Worm (Caenorhabditis elegans): ENCODE data around the gene C05C9.2.

C05C9.2 gene

ce11 chrX:11206953-11207352, 54.1 kb downstream of the C05C9.2 start, which contains the start of gene hst-2 (continued):
- TF ChIP-seq nhr-11 (tag; optimal IDR thresholded peaks at IDR 0.05) (peak; percentile 74), nhr-237 (tag; optimal IDR thresholded peaks at IDR 0.05) (no peak), duxl-1 (tag; optimal IDR thresholded peaks at IDR 0.05; ENCODE audit: poor library complexity) (peak; percentile 91), dmd-9 (GFP tag; IDR thresholded peaks at IDR 0.05) (no peak), F37D6.2 (tag; optimal IDR thresholded peaks at IDR 0.05) (peak; percentile 68), pha-4 (GFP tag; IDR thresholded peaks at IDR 0.05) (no peak), pha-4 (tag; optimal IDR thresholded peaks at IDR 0.05) (no peak), lin-13 (GFP tag; optimal IDR thresholded peaks at IDR 0.05) (peak; percentile 58), hlh-11 (tag; optimal IDR thresholded peaks at IDR 0.05) (peak; percentile 89), ceh-44 (GFP tag; IDR thresholded peaks at IDR 0.05) (no peak), R02D3.7 (tag; optimal IDR thresholded peaks at IDR 0.05) (no peak), ctbp-1 (GFP tag; IDR thresholded peaks at IDR 0.05) (peak; percentile 77; the same call in 1 of the 2 replicates), lsy-2 (tag; optimal IDR thresholded peaks at IDR 0.05) (peak in 1 of 2 experiments; percentile 92), ZK337.2 (GFP tag; IDR thresholded peaks at IDR 0.05) (no peak), nhr-28 (tag; optimal IDR thresholded peaks at IDR 0.05) (peak; percentile 71), daf-16 (GFP tag; optimal IDR thresholded peaks at IDR 0.05) (peak; percentile 18 to 70), daf-16 (tag; optimal IDR thresholded peaks at IDR 0.05) (peak; percentile 61), F10B5.3 (tag; optimal IDR thresholded peaks at IDR 0.05) (peak; percentile 86), pqm-1 (tag; optimal IDR thresholded peaks at IDR 0.05) (no peak), mes-2 (tag; optimal IDR thresholded peaks at IDR 0.05; ENCODE audit: poor library complexity, severe bottlenecking) (peak; percentile 90), nhr-111 (GFP tag; optimal IDR thresholded peaks at IDR 0.05) (no peak), dpl-1 (GFP tag; optimal IDR thresholded peaks at IDR 0.05) (peak; percentile 76), tra-1 (GFP tag; IDR thresholded peaks at IDR 0.05) (peak; percentile 80; the same call in 1 of the 2 replicates), hif-1 (tag; optimal IDR thresholded peaks at IDR 0.05) (peak in 1 of 2 experiments; percentile 52), F26F4.8 (GFP tag; conservative IDR thresholded peaks at IDR 0.05) (no peak), spr-1 (tag; optimal IDR thresholded peaks at IDR 0.05) (peak; percentile 79), skn-1 (tag; optimal IDR thresholded peaks at IDR 0.05) (no peak), set-16 (GFP tag; IDR thresholded peaks at IDR 0.05) (no peak), hmg-1.1 (GFP tag; IDR thresholded peaks at IDR 0.05) (peak; percentile 89), lin-38 (GFP tag; IDR thresholded peaks at IDR 0.05) (peak; percentile 75), T26A8.4 (GFP tag; IDR thresholded peaks at IDR 0.05) (peak; percentile 93), hlh-30 (tag; optimal IDR thresholded peaks at IDR 0.05; ENCODE audit: insufficient read depth) (peak; percentile 76), Y75B8A.6 (GFP tag; IDR thresholded peaks at IDR 0.05) (no peak), cey-2 (tag; optimal IDR thresholded peaks at IDR 0.05; ENCODE audit: borderline replicate concordance, insufficient read depth) (no peak), saeg-2 (GFP tag; IDR thresholded peaks at IDR 0.05) (peak; percentile 70), ceh-20 (GFP tag; IDR thresholded peaks at IDR 0.05) (peak; percentile 86), nhr-10 (tag; optimal IDR thresholded peaks at IDR 0.05) (no peak), nhr-102 (tag; optimal IDR thresholded peaks at IDR 0.05) (peak; percentile 93)
